Worm (Caenorhabditis elegans) whole organism, young adult: Measurements from ENCODE around the gene npp-27.
A peak's percentile ranks its signal among the peaks of the same experiment; 100 is the strongest.

Experiments used
- B0035.1 ChIP-seq: sonication (generic microtip); optimal IDR thresholded peaks from 2 replicates; lab custom pipeline; 2016; ENCODE audit warnings: missing genetic modification characterization, mild to moderate bottlenecking, missing compliant biosample characterization, missing genotype, missing genetic modification reagents
- F22D6.2 ChIP-seq: sonication (generic microtip); optimal IDR thresholded peaks from 2 replicates; lab custom pipeline; 2016; ENCODE audit warnings: mild to moderate bottlenecking, missing genetic modification characterization, missing compliant biosample characterization
- F37B4.10 ChIP-seq: fragments of 200-800 bp; sonication (Bioruptor generic); IDR thresholded peaks from 2 replicates; pipeline ENCODE4 v1.3.6; 2022; ENCODE audit warnings: missing genetic modification characterization, missing compliant biosample characterization
- F39B2.1 ChIP-seq: fragments of 200-800 bp; sonication (Bioruptor generic); IDR thresholded peaks from 2 replicates; pipeline ENCODE4 v1.3.6; 2022; ENCODE audit warnings: missing genetic modification reagents, missing genetic modification characterization, missing compliant biosample characterization
- F52B5.7 ChIP-seq: sonication (generic microtip); optimal IDR thresholded peaks from 2 replicates; lab custom pipeline; 2016; ENCODE audit warnings: mild to moderate bottlenecking, missing genetic modification characterization, missing compliant biosample characterization
- F57C9.4 ChIP-seq: sonication (generic microtip); optimal IDR thresholded peaks from 2 replicates; lab custom pipeline; 2017; ENCODE audit warnings: mild to moderate bottlenecking, missing genetic modification characterization, missing compliant biosample characterization
- Y56A3A.18 ChIP-seq: fragments of 200-800 bp; sonication (Bioruptor generic); IDR thresholded peaks from 2 replicates; pipeline ENCODE4 v1.3.6; 2022; ENCODE audit warnings: missing genetic modification reagents, missing genetic modification characterization, missing compliant biosample characterization
- Y79H2A.3 ChIP-seq: fragments of 200-800 bp; sonication (Bioruptor generic); conservative IDR thresholded peaks from 2 replicates; pipeline ENCODE4 v1.3.6; 2022; ENCODE audit warnings: missing genetic modification reagents, missing genetic modification characterization, missing compliant biosample characterization
- atf-7 ChIP-seq: sonication (generic microtip); optimal IDR thresholded peaks from 2 replicates; lab custom pipeline; 2017; ENCODE audit warnings: mild to moderate bottlenecking, missing genetic modification characterization, missing compliant biosample characterization
- attf-5 ChIP-seq: fragments of 200-800 bp; sonication (Bioruptor generic); optimal IDR thresholded peaks from 2 replicates; lab custom pipeline; 2018; ENCODE audit warnings: mild to moderate bottlenecking, missing genetic modification characterization, missing compliant biosample characterization
- cebp-1 ChIP-seq, 2 experiments: fragments of 200-800 bp in 1 of 2; sonication (Bioruptor generic) in 1 of 2; sonication (generic microtip) in 1 of 2; IDR thresholded peaks in 1 of 2; optimal IDR thresholded peaks in 1 of 2; 2 replicates each; pipeline versions ENCODE4 v1.3.6 to Lab custom; 2017 to 2022; ENCODE audit warnings: missing compliant biosample characterization in 2 of 2, missing genetic modification characterization in 2 of 2, mild to moderate bottlenecking in 1 of 2, missing genetic modification reagents in 1 of 2, moderate library complexity in 1 of 2
- cebp-2 ChIP-seq: fragments of 200-800 bp; sonication (Bioruptor generic); IDR thresholded peaks from 2 replicates; pipeline ENCODE4 v1.3.6; 2022; ENCODE audit warnings: missing genetic modification characterization, missing compliant biosample characterization
- ceh-40 ChIP-seq: fragments of 200-800 bp; sonication (Bioruptor generic); IDR thresholded peaks from 2 replicates; pipeline ENCODE4 v1.3.6; 2022; ENCODE audit warnings: missing genetic modification characterization, missing compliant biosample characterization
- ceh-58 ChIP-seq: fragments of 200-800 bp; sonication (Bioruptor generic); IDR thresholded peaks from 2 replicates; pipeline ENCODE4 v1.3.6; 2022; ENCODE audit warnings: missing genetic modification characterization, missing compliant biosample characterization
- ceh-91 ChIP-seq: fragments of 200-800 bp; sonication (Bioruptor generic); IDR thresholded peaks from 2 replicates; pipeline ENCODE4 v1.3.6; 2022; ENCODE audit warnings: missing genetic modification reagents, missing genetic modification characterization, missing compliant biosample characterization
- die-1 ChIP-seq: sonication (generic microtip); optimal IDR thresholded peaks from 2 replicates; lab custom pipeline; 2016; ENCODE audit warnings: missing genotype, mild to moderate bottlenecking, missing genetic modification characterization, missing compliant biosample characterization
- efl-1 ChIP-seq: fragments of 150-350 bp; optimal IDR thresholded peaks from 2 replicates; lab custom pipeline; 2014; ENCODE audit warnings: missing biosample characterization, missing genetic modification reagents, missing genetic modification characterization
- ekl-4 ChIP-seq: fragments of 200-800 bp; sonication (Bioruptor generic); IDR thresholded peaks from 2 replicates; pipeline ENCODE4 v1.3.6; 2022; ENCODE audit warnings: missing genetic modification reagents, missing genetic modification characterization, missing compliant biosample characterization
- gei-17 ChIP-seq: fragments of 200-800 bp; sonication (Bioruptor generic); optimal IDR thresholded peaks from 2 replicates; lab custom pipeline; 2018; ENCODE audit warnings: mild to moderate bottlenecking, missing genetic modification characterization, missing compliant biosample characterization
- hmg-1.2 ChIP-seq: fragments of 200-800 bp; sonication (Bioruptor generic); IDR thresholded peaks from 2 replicates; pipeline ENCODE4 v1.3.6; 2022; ENCODE audit warnings: missing genetic modification reagents, missing genetic modification characterization, missing compliant biosample characterization
- let-607 ChIP-seq, 2 experiments: fragments of 200-800 bp in 1 of 2; sonication (Bioruptor generic) in 1 of 2; sonication (generic microtip) in 1 of 2; optimal IDR thresholded peaks; 2 replicates each; lab custom pipeline; 2016 to 2018; ENCODE audit warnings: mild to moderate bottlenecking in 2 of 2, missing compliant biosample characterization in 2 of 2, missing genetic modification characterization in 2 of 2, moderate library complexity in 2 of 2, missing genotype in 1 of 2
- lin-40 ChIP-seq: sonication (generic microtip); optimal IDR thresholded peaks from 2 replicates; lab custom pipeline; 2016; ENCODE audit warnings: missing genetic modification characterization, mild to moderate bottlenecking, missing compliant biosample characterization, missing genotype, missing genetic modification reagents
- lin-54 ChIP-seq: fragments of 200-800 bp; sonication (Bioruptor generic); optimal IDR thresholded peaks from 2 replicates; lab custom pipeline; 2018; ENCODE audit warnings: mild to moderate bottlenecking, missing genetic modification characterization, missing compliant biosample characterization
- madf-8 ChIP-seq: fragments of 200-800 bp; sonication (Bioruptor generic); conservative IDR thresholded peaks from 2 replicates; pipeline ENCODE4 v1.3.6; 2022; ENCODE audit warnings: missing genetic modification reagents, missing genetic modification characterization, missing compliant biosample characterization
- nhr-80 ChIP-seq: sonication (generic microtip); optimal IDR thresholded peaks from 2 replicates; lab custom pipeline; 2016; ENCODE audit warnings: missing genetic modification characterization, missing compliant biosample characterization
- repo-1 ChIP-seq: sonication (generic microtip); optimal IDR thresholded peaks from 2 replicates; lab custom pipeline; 2017; ENCODE audit warnings: mild to moderate bottlenecking, missing genetic modification characterization, missing compliant biosample characterization
- rpc-1 ChIP-seq, 2 experiments: fragments of 150-350 bp in 1 of 2; sonication (generic microtip) in 1 of 2; optimal IDR thresholded peaks; 2 replicates each; lab custom pipeline; 2014 to 2018; ENCODE audit warnings: missing biosample characterization in 1 of 2, missing genetic modification characterization in 1 of 2, missing genetic modification reagents in 1 of 2, missing genotype in 1 of 2
- snpc-3.4 ChIP-seq: sonication (generic microtip); optimal IDR thresholded peaks from 2 replicates; lab custom pipeline; 2017; ENCODE audit warnings: missing genetic modification characterization, mild to moderate bottlenecking, missing compliant biosample characterization, antibody characterized with exemption, moderate library complexity, missing genotype, missing genetic modification reagents
- tbp1 ChIP-seq: fragments of 200-800 bp; sonication (Bioruptor generic); optimal IDR thresholded peaks from 2 replicates; lab custom pipeline; 2018; ENCODE audit warnings: mild to moderate bottlenecking, missing genetic modification characterization, missing compliant biosample characterization
- unc-130 ChIP-seq: sonication (generic microtip); optimal IDR thresholded peaks from 2 replicates; lab custom pipeline; 2016; ENCODE audit warnings: missing genetic modification reagents, missing genetic modification characterization, missing compliant biosample characterization
- ztf-18 ChIP-seq: sonication (generic microtip); optimal IDR thresholded peaks from 2 replicates; lab custom pipeline; 2016; ENCODE audit warnings: missing genotype, mild to moderate bottlenecking, missing genetic modification characterization, missing compliant biosample characterization
- ztf-6 ChIP-seq: fragments of 200-800 bp; sonication (Bioruptor generic); IDR thresholded peaks from 2 replicates; pipeline ENCODE4 v1.3.6; 2022; ENCODE audit warnings: missing genetic modification reagents, missing genetic modification characterization, missing compliant biosample characterization

npp-27 gene

ce11 chrIV:7902221-7902904, 7.7 kb downstream of the npp-27 start, which contains the start of gene arp-11 (continued):
- no peak for TF ChIP-seq F39B2.1 (GFP tag; lab: Robert Waterston, UW)
- no peak for TF ChIP-seq gei-17 (GFP tag; lab: Kevin White, UChicago)
- TF ChIP-seq ceh-58 (GFP tag; lab: Robert Waterston, UW), result no peak
- no peak for TF ChIP-seq F37B4.10
- TF ChIP-seq hmg-1.2, result peak; percentile 31; the same call in 1 of the 2 replicates
- no peak for TF ChIP-seq Y56A3A.18 (GFP tag; lab: Robert Waterston, UW)
- peak; percentile 61 for TF ChIP-seq lin-54 (GFP tag; lab: Kevin White, UChicago)
- no peak for TF ChIP-seq madf-8 (GFP tag; lab: Robert Waterston, UW)
- peak; percentile 45 for TF ChIP-seq tbp1 (GFP tag; lab: Kevin White, UChicago)

DNA sequence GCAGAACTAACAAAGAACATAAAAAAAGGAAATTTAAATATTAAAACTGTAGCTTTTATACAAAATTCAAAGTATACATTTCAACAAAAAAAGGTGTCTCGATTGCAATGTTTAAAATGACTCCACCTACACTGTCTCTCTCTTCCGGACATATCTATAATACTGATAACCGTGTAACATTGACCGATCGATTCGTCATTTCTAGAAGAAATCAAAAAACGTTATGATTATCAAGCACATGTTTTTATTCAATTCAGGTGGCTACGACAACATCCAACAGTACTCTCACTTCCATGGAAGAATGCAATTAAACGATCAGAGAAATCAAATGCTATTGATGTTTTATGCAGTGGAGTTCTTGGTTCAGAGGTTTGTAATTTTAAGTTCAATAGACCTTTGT, 11.6 kb downstream of the npp-27 start:
- TF ChIP-seq nhr-80 (tag; lab: Kevin White, UChicago) (peak; percentile 70), let-607 (tag; optimal IDR thresholded peaks at IDR 0.05; lab: Kevin White, UChicago) (no peak), F57C9.4 (tag; lab: Kevin White, UChicago) (no peak)
- TF ChIP-seq, all 124 proteins: peak for 1

ce11 chrIV:7897953-7898352, 12.1 kb downstream of the npp-27 start:
- TF ChIP-seq B0035.1 (tag; lab: Kevin White, UChicago), result no peak
- no peak for TF ChIP-seq cebp-2
- no peak for TF ChIP-seq ceh-91
- no peak for TF ChIP-seq madf-8 (GFP tag; lab: Robert Waterston, UW)
- TF ChIP-seq unc-130 (GFP tag; lab: Kevin White, UChicago), result no peak
- no peak for TF ChIP-seq ztf-18
- TF ChIP-seq F52B5.7 (tag; lab: Kevin White, UChicago), result no peak
- no peak for TF ChIP-seq F37B4.10
- no peak for TF ChIP-seq F22D6.2 (tag; lab: Kevin White, UChicago)
- no peak for TF ChIP-seq repo-1
- no peak for TF ChIP-seq Y79H2A.3 (GFP tag; lab: Robert Waterston, UW)
- TF ChIP-seq ceh-40 (GFP tag; lab: Robert Waterston, UW), result no peak
- no peak for TF ChIP-seq die-1 (tag; lab: Kevin White, UChicago)
- no peak for TF ChIP-seq let-607 (tag; optimal IDR thresholded peaks at IDR 0.05; lab: Kevin White, UChicago)
- TF ChIP-seq attf-5 (GFP tag; lab: Kevin White, UChicago), result no peak

DNA sequence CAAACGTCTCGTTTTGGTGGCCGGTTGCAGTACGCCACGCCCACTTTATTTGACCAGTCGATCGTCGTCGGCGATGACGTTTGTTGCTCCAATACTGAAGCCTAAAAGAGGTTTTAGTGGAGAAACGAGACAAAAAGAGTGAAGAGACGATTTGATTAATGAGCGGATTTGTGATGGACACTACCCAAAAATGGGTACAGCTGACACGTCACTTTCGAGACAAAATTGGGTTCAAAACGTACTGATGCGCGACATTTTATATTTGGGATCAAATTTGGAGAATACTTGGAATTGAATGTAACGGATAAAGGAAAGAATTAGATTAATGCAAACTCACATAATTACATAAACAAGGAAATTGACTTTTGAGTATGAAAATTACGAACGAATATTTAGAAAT, 12.6 kb downstream of the npp-27 start, which contains the start of gene ilys-4:
Gene ilys-4 (minus strand): TSS at position 101 of the 400 bp plus-strand sequence.
- TF ChIP-seq snpc-3.4 (tag; lab: Kevin White, UChicago) (no peak), ekl-4 (GFP tag; lab: Robert Waterston, UW) (no peak), atf-7 (tag; lab: Kevin White, UChicago) (peak; percentile 14)

ce11 chrIV:7881726-7882125, 28.3 kb downstream of the npp-27 start, which contains the start of gene atic-1:
atic-1 (plus strand) TSS chrIV:7882026.
- TF ChIP-seq hmg-1.2, result no peak
- TF ChIP-seq ztf-6 (GFP tag; lab: Robert Waterston, UW), result no peak
- TF ChIP-seq lin-40 (tag; lab: Kevin White, UChicago), result no peak
- no peak for TF ChIP-seq rpc-1 (optimal IDR thresholded peaks at IDR 0.05; lab: Kevin White, UChicago)
- TF ChIP-seq rpc-1 (tag; optimal IDR thresholded peaks at IDR 0.05; lab: Kevin White, UChicago), result no peak
- no peak for TF ChIP-seq efl-1 (GFP tag; lab: Kevin White, UChicago)
- no peak for TF ChIP-seq cebp-1 (GFP tag; IDR thresholded peaks at IDR 0.05; lab: Robert Waterston, UW)
- no peak for TF ChIP-seq cebp-1 (tag; optimal IDR thresholded peaks at IDR 0.05; lab: Kevin White, UChicago)
- no peak for TF ChIP-seq ceh-58 (GFP tag; lab: Robert Waterston, UW)
